Fruit fly (Drosophila melanogaster): Measurements from ENCODE around the gene CG18170.

CG18170 gene

dm6 chr3L:1602064-1602832 is 506 bp upstream of the CG18170 start, which contains the start of gene CG12104 (continued):
- TF ChIP-seq CG5180 (GFP tag; optimal IDR thresholded peaks at IDR 0.05): no peak
- no peak for TF ChIP-seq CG6683 (GFP tag; optimal IDR thresholded peaks at IDR 0.05)
- TF ChIP-seq CG4360 (GFP tag; IDR thresholded peaks at IDR 0.05): no peak
- no peak for TF ChIP-seq onecut (GFP tag; IDR thresholded peaks at IDR 0.05)
- TF ChIP-seq Lim3 (GFP tag; IDR thresholded peaks at IDR 0.05): no peak
- TF ChIP-seq Vsx1 (GFP tag; optimal IDR thresholded peaks at IDR 0.05): no peak
- TF ChIP-seq row (GFP tag; IDR thresholded peaks at IDR 0.05): peak; percentile 71
- TF ChIP-seq CG7987 (GFP tag; optimal IDR thresholded peaks at IDR 0.05): peak; percentile 12
- no peak for TF ChIP-seq CG7357 (GFP tag; IDR thresholded peaks at IDR 0.05)
- no peak for TF ChIP-seq stwl (tag; optimal IDR thresholded peaks at IDR 0.05)
- TF ChIP-seq CG10654 (GFP tag; optimal IDR thresholded peaks at IDR 0.05): no peak
- no peak for TF ChIP-seq CG11695 (GFP tag; IDR thresholded peaks at IDR 0.05)
- no peak for TF ChIP-seq CrebB (tag; optimal IDR thresholded peaks at IDR 0.05)
- TF ChIP-seq sqz (GFP tag; optimal IDR thresholded peaks at IDR 0.05): no peak
- no peak for TF ChIP-seq otp (GFP tag; IDR thresholded peaks at IDR 0.05)
- peak; percentile 42 for TF ChIP-seq lab (GFP tag; optimal IDR thresholded peaks at IDR 0.05)
- no peak for TF ChIP-seq E2f1 (GFP tag; IDR thresholded peaks at IDR 0.05)
- no peak for TF ChIP-seq CG2678 (tag; optimal IDR thresholded peaks at IDR 0.05)
- TF ChIP-seq klu (GFP tag; IDR thresholded peaks at IDR 0.05): no peak
- TF ChIP-seq crc (GFP tag; optimal IDR thresholded peaks at IDR 0.05): no peak
- TF ChIP-seq CG4707 (GFP tag; optimal IDR thresholded peaks at IDR 0.05): no peak
- TF ChIP-seq aop (GFP tag; IDR thresholded peaks at IDR 0.05): no peak
- TF ChIP-seq CG18619 (GFP tag; optimal IDR thresholded peaks at IDR 0.05): no peak
- TF ChIP-seq cato (GFP tag; optimal IDR thresholded peaks at IDR 0.05; ENCODE audit: borderline replicate concordance): no peak
- no peak; the same call in 2 of the 3 replicates for TF ChIP-seq CG34422 (GFP tag; IDR thresholded peaks at IDR 0.05)
- no peak for TF ChIP-seq luna (GFP tag; optimal IDR thresholded peaks at IDR 0.05)
- TF ChIP-seq CG10267 (tag; optimal IDR thresholded peaks at IDR 0.05): peak; percentile 88
- no peak for TF ChIP-seq nom (GFP tag; optimal IDR thresholded peaks at IDR 0.05)
- no peak for TF ChIP-seq tap (tag; optimal IDR thresholded peaks at IDR 0.05)
- TF ChIP-seq CG18476 (GFP tag; optimal IDR thresholded peaks at IDR 0.05): no peak
- TF ChIP-seq ftz-f1 (GFP tag; optimal IDR thresholded peaks at IDR 0.05): no peak
- TF ChIP-seq dpn (GFP tag; optimal IDR thresholded peaks at IDR 0.05): no peak
- peak; percentile 19 for TF ChIP-seq gcm (GFP tag; optimal IDR thresholded peaks at IDR 0.05)
- no peak for TF ChIP-seq sens-2 (GFP tag; IDR thresholded peaks at IDR 0.05)
- peak; percentile 37 for TF ChIP-seq CG12391 (tag; optimal IDR thresholded peaks at IDR 0.05)
- TF ChIP-seq Fer1 (GFP tag; optimal IDR thresholded peaks at IDR 0.05): peak; percentile 15
- TF ChIP-seq CG12155 (GFP tag; optimal IDR thresholded peaks at IDR 0.05): no peak
- peak; percentile 44 for TF ChIP-seq NfI (GFP tag; optimal IDR thresholded peaks at IDR 0.05)
- TF ChIP-seq bsh (GFP tag; optimal IDR thresholded peaks at IDR 0.05): no peak
- no peak for TF ChIP-seq CG3726 (GFP tag; IDR thresholded peaks at IDR 0.05)
- peak; percentile 10 for TF ChIP-seq CG2120 (GFP tag; optimal IDR thresholded peaks at IDR 0.05)
- TF ChIP-seq CG6175 (GFP tag; IDR thresholded peaks at IDR 0.05): no peak
- no peak for TF ChIP-seq sisA (GFP tag; IDR thresholded peaks at IDR 0.05)
- TF ChIP-seq gcm2 (GFP tag; optimal IDR thresholded peaks at IDR 0.05): no peak
- no peak for TF ChIP-seq Hand (GFP tag; optimal IDR thresholded peaks at IDR 0.05)
- no peak for TF ChIP-seq odd (GFP tag; optimal IDR thresholded peaks at IDR 0.05)
- TF ChIP-seq run (tag; optimal IDR thresholded peaks at IDR 0.05): peak; percentile 18
- no peak for TF ChIP-seq CG10979 (tag; optimal IDR thresholded peaks at IDR 0.05)
- no peak for TF ChIP-seq Opbp (GFP tag; IDR thresholded peaks at IDR 0.05; ENCODE audit: partially characterized antibody)
- peak; percentile 88 for TF ChIP-seq CG12104 (GFP tag; optimal IDR thresholded peaks at IDR 0.05)

Measured in whole organism, embryonic.